Worm (Caenorhabditis elegans): ENCODE measurements around the gene sra-39.

- TF ChIP-seq ama-1 (optimal IDR thresholded peaks at IDR 0.05) (no peak), snpc-4 (tag; optimal IDR thresholded peaks at IDR 0.05) (no peak), pha-4 (tag; optimal IDR thresholded peaks at IDR 0.05) (no peak), ceh-82 (tag; optimal IDR thresholded peaks at IDR 0.05) (no peak)
Observed at ce11 chrX:13941865-13942264, 38.6 kb upstream of the sra-39 start.

All from whole organism, L3 larva.